Worm (Caenorhabditis elegans) whole organism, L4 larva: ENCODE data around the gene fbxb-42.

Source experiments
- ama-1 ChIP-seq: fragments of 150-350 bp; optimal IDR thresholded peaks from 2 replicates; lab custom pipeline; 2014; ENCODE audit warnings: inconsistent platforms, mixed read lengths
- ceh-32 ChIP-seq: sonication (generic microtip); optimal IDR thresholded peaks from 2 replicates; lab custom pipeline; 2016; ENCODE audit warnings: mild to moderate bottlenecking, missing genetic modification characterization, missing compliant biosample characterization; ENCODE audit not compliant: poor library complexity
- daf-16 ChIP-seq, 3 experiments: sonication (generic microtip); optimal IDR thresholded peaks; 2 replicates each; lab custom pipeline; 2016 to 2017; ENCODE audit warnings: missing genetic modification characterization in 3 of 3, missing genetic modification reagents in 3 of 3, mild to moderate bottlenecking in 2 of 3, missing compliant biosample characterization in 2 of 3, missing biosample characterization in 1 of 3, moderate library complexity in 1 of 3
- mes-2 ChIP-seq: sonication (generic microtip); optimal IDR thresholded peaks from 2 replicates; lab custom pipeline; 2016; ENCODE audit warnings: missing genotype, mild to moderate bottlenecking, missing genetic modification characterization, missing compliant biosample characterization; ENCODE audit not compliant: poor library complexity, severe bottlenecking
- nhr-11 ChIP-seq: fragments of 150-350 bp; optimal IDR thresholded peaks from 2 replicates; lab custom pipeline; 2014; ENCODE audit warnings: missing biosample characterization, missing genetic modification characterization
- rbr-2 ChIP-seq: sonication (generic microtip); optimal IDR thresholded peaks from 2 replicates; lab custom pipeline; 2016; ENCODE audit warnings: missing genotype, missing genetic modification characterization, missing compliant biosample characterization
- unc-130 ChIP-seq: sonication (generic microtip); optimal IDR thresholded peaks from 2 replicates; lab custom pipeline; 2016; ENCODE audit warnings: missing genetic modification reagents, missing genetic modification characterization, missing compliant biosample characterization
- unc-62 ChIP-seq, 3 experiments: fragments of 150-350 bp in 1 of 3; sonication (generic microtip); optimal IDR thresholded peaks in 2 of 3; peaks in 1 of 3; 1 replicate in 1 of 3; 2 replicates in 2 of 3; lab custom pipeline; 2014 to 2017; ENCODE audit warnings: missing biosample characterization in 3 of 3, missing genetic modification characterization in 3 of 3, missing genetic modification reagents in 3 of 3, missing genotype in 1 of 3

- TF ChIP-seq mes-2 (tag; lab: Kevin White, UChicago) (no peak), daf-16 (GFP tag; optimal IDR thresholded peaks at IDR 0.05; lab: Kevin White, UChicago) (no peak), daf-16 (tag; optimal IDR thresholded peaks at IDR 0.05; lab: Kevin White, UChicago) (no peak), ceh-32 (tag; lab: Kevin White, UChicago) (no peak), rbr-2 (tag; lab: Kevin White, UChicago) (no peak), nhr-11 (no peak), ama-1 (lab: Kevin White, UChicago) (no peak), unc-130 (GFP tag; lab: Kevin White, UChicago) (no peak), unc-62 (GFP tag; optimal IDR thresholded peaks at IDR 0.05 in 1 of 2; lab: Kevin White, UChicago) (peak in 1 of 2 experiments; percentile 41), unc-62 (tag; optimal IDR thresholded peaks at IDR 0.05; lab: Kevin White, UChicago) (no peak)
Measured at ce11 chrII:1560839-1561238, 23.4 kb downstream of the fbxb-42 start.
